Worm (Caenorhabditis elegans) whole organism, L4 larva: ENCODE results near the gene Y55F3BR.6.

Source experiments
- F10B5.3 ChIP-seq: sonication (generic microtip); optimal IDR thresholded peaks from 2 replicates; lab custom pipeline; 2016; ENCODE audit warnings: mild to moderate bottlenecking, missing genetic modification characterization, missing compliant biosample characterization
- aha-1 ChIP-seq: fragments of 150-350 bp; peaks from one replicate; lab custom pipeline; 2014; ENCODE audit warnings: missing biosample characterization, missing genetic modification characterization
- aly-2 ChIP-seq: sonication (generic microtip); optimal IDR thresholded peaks from 2 replicates; lab custom pipeline; 2018; ENCODE audit warnings: missing biosample characterization, missing genetic modification characterization
- hif-1 ChIP-seq, 2 experiments: sonication (generic microtip); optimal IDR thresholded peaks; 2 replicates each; lab custom pipeline; 2016 to 2017; ENCODE audit warnings: missing compliant biosample characterization in 2 of 2, missing genetic modification characterization in 2 of 2, missing genetic modification reagents in 2 of 2, missing genotype in 2 of 2, mild to moderate bottlenecking in 1 of 2
- nhr-237 ChIP-seq: sonication (generic microtip); optimal IDR thresholded peaks from 2 replicates; lab custom pipeline; 2017; ENCODE audit warnings: missing biosample characterization, missing genetic modification characterization
- nhr-25 ChIP-seq: sonication (generic microtip); optimal IDR thresholded peaks from 2 replicates; lab custom pipeline; 2017; ENCODE audit warnings: missing genetic modification characterization, mild to moderate bottlenecking, missing compliant biosample characterization, antibody characterized with exemption, moderate library complexity, borderline replicate concordance; ENCODE audit not compliant: insufficient read depth
- nhr-28 ChIP-seq: fragments of 150-350 bp; optimal IDR thresholded peaks from 2 replicates; lab custom pipeline; 2014; ENCODE audit warnings: missing biosample characterization, missing genetic modification characterization
- nhr-77 ChIP-seq: fragments of 150-350 bp; optimal IDR thresholded peaks from 2 replicates; lab custom pipeline; 2014; ENCODE audit warnings: missing biosample characterization, missing genetic modification characterization
- unc-62 ChIP-seq, 3 experiments: fragments of 150-350 bp in 1 of 3; sonication (generic microtip); optimal IDR thresholded peaks in 2 of 3; peaks in 1 of 3; 1 replicate in 1 of 3; 2 replicates in 2 of 3; lab custom pipeline; 2014 to 2017; ENCODE audit warnings: missing biosample characterization in 3 of 3, missing genetic modification characterization in 3 of 3, missing genetic modification reagents in 3 of 3, missing genotype in 1 of 3
- ztf-7 ChIP-seq: fragments of 150-350 bp; optimal IDR thresholded peaks from 2 replicates; lab custom pipeline; 2014; ENCODE audit warnings: missing biosample characterization, missing genetic modification characterization

ce11 chrIV:805693-806092, 36.2 kb downstream of the Y55F3BR.6 start:
- TF ChIP-seq nhr-25 (no peak), aly-2 (tag; lab: Kevin White, UChicago) (no peak), nhr-77 (tag; lab: Kevin White, UChicago) (no peak), unc-62 (GFP tag; optimal IDR thresholded peaks at IDR 0.05 in 1 of 2; lab: Kevin White, UChicago) (peak in 1 of 2 experiments; percentile 82), unc-62 (tag; optimal IDR thresholded peaks at IDR 0.05; lab: Kevin White, UChicago) (no peak), ztf-7 (no peak), nhr-28 (tag; lab: Kevin White, UChicago) (no peak), nhr-237 (tag; lab: Kevin White, UChicago) (no peak), hif-1 (tag; optimal IDR thresholded peaks at IDR 0.05; lab: Kevin White, UChicago) (no peak), aha-1 (no peak), F10B5.3 (tag; lab: Kevin White, UChicago) (no peak)
